Worm (Caenorhabditis elegans) whole organism, L4 larva: ENCODE results near the gene cdc-37.

Experiments
- F44E2.7 ChIP-seq: fragments of 200-800 bp; sonication (Bioruptor generic); IDR thresholded peaks from 2 replicates; pipeline ENCODE4 v2.1.2; 2022; ENCODE audit warnings: missing genetic modification characterization, missing compliant biosample characterization
- ama-1 ChIP-seq: fragments of 150-350 bp; optimal IDR thresholded peaks from 2 replicates; lab custom pipeline; 2014; ENCODE audit warnings: inconsistent platforms, mixed read lengths
- hlh-11 ChIP-seq: fragments of 200-800 bp; sonication (Bioruptor generic); optimal IDR thresholded peaks from 2 replicates; lab custom pipeline; 2018; ENCODE audit warnings: mild to moderate bottlenecking, missing genetic modification characterization, missing compliant biosample characterization
- lin-39 ChIP-seq: fragments of 150-350 bp; optimal IDR thresholded peaks from 2 replicates; lab custom pipeline; 2014; ENCODE audit warnings: missing biosample characterization, missing genetic modification reagents, missing genetic modification characterization
- ztf-7 ChIP-seq: fragments of 150-350 bp; optimal IDR thresholded peaks from 2 replicates; lab custom pipeline; 2014; ENCODE audit warnings: missing biosample characterization, missing genetic modification characterization

DNA sequence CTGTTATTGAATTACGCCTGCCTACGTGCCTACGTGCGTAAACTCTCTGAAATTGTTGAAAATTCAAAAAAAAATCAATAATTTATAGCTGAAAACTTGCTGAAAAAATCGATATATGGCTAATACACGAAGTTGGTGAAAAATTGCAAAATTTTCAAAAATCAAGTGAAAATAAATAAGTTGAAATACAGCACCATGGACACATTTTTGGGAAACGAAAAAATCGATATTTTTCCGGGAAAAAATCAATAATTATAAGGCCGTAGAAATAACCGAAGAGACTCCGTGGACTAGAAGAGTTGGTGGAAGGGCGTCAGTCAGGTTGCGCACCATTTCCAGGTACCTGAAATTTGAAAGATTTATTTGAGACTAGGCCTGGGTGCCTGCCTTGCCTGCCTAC is 34.3 kb upstream of the cdc-37 start:
- no peak for TF ChIP-seq ztf-7 (tag; lab: Kevin White, UChicago)
- TF ChIP-seq F44E2.7 (GFP tag; lab: Robert Waterston, UW) = no peak
- TF ChIP-seq hlh-11 (tag; lab: Kevin White, UChicago) = no peak
- TF ChIP-seq lin-39 (tag; lab: Kevin White, UChicago) = no peak
- TF ChIP-seq ama-1 (lab: Kevin White, UChicago) = no peak
